Fruit fly (Drosophila melanogaster) whole organism, embryonic: Measurements from ENCODE around the gene Nsun2.
A peak's percentile ranks its signal among the peaks of the same experiment; 100 is the strongest.

Source experiments
- Aef1 ChIP-seq: fragments of 200-800 bp; sonication (Bioruptor generic); IDR thresholded peaks from 3 replicates; pipeline ENCODE4 v1.3.6; 2022; ENCODE audit warnings: missing biosample characterization, missing genetic modification characterization
- CG10267 ChIP-seq: fragments of 200-800 bp; sonication (Bioruptor generic); optimal IDR thresholded peaks from 2 replicates; lab custom pipeline; 2018; ENCODE audit warnings: missing biosample characterization, mild to moderate bottlenecking, missing genetic modification characterization, moderate library complexity
- CG11456 ChIP-seq: fragments of 200-800 bp; sonication (Bioruptor generic); IDR thresholded peaks from 3 replicates; pipeline ENCODE4 v1.3.6; 2022; ENCODE audit warnings: missing biosample characterization, missing genetic modification characterization
- CG12104 ChIP-seq: fragments of 200-800 bp; sonication (Bioruptor generic); optimal IDR thresholded peaks from 3 replicates; lab custom pipeline; 2016; ENCODE audit warnings: missing biosample characterization, missing genetic modification characterization
- CG12659 ChIP-seq: fragments of 200-800 bp; sonication (Bioruptor generic); optimal IDR thresholded peaks from 3 replicates; lab custom pipeline; 2017; ENCODE audit warnings: mild to moderate bottlenecking, missing biosample characterization, missing genetic modification reagents, missing genetic modification characterization
- CG13624 ChIP-seq: fragments of 200-800 bp; sonication (Bioruptor generic); optimal IDR thresholded peaks from 2 replicates; lab custom pipeline; 2016; ENCODE audit warnings: missing biosample characterization, missing genetic modification characterization
- CG14667 ChIP-seq: fragments of 200-800 bp; sonication (Bioruptor generic); IDR thresholded peaks from 2 replicates; pipeline ENCODE4 v1.3.6; 2022; ENCODE audit warnings: missing biosample characterization, missing genetic modification characterization
- CG14710 ChIP-seq: fragments of 200-800 bp; sonication (Bioruptor generic); optimal IDR thresholded peaks from 3 replicates; lab custom pipeline; 2019; ENCODE audit warnings: missing biosample characterization, mild to moderate bottlenecking, missing genetic modification characterization, moderate library complexity
- CG15514 ChIP-seq: fragments of 200-800 bp; sonication (Bioruptor generic); optimal IDR thresholded peaks from 3 replicates; lab custom pipeline; 2017; ENCODE audit warnings: missing biosample characterization, missing genetic modification characterization, mild to moderate bottlenecking, moderate library complexity, missing genetic modification reagents
- CG16815 ChIP-seq: fragments of 200-800 bp; sonication (Bioruptor generic); optimal IDR thresholded peaks from 3 replicates; lab custom pipeline; 2017; ENCODE audit warnings: missing biosample characterization, mild to moderate bottlenecking, missing genetic modification characterization
- CG17359 ChIP-seq: fragments of 200-800 bp; sonication (Bioruptor generic); optimal IDR thresholded peaks from 3 replicates; lab custom pipeline; 2018; ENCODE audit warnings: missing biosample characterization, mild to moderate bottlenecking, missing genetic modification characterization, moderate library complexity
- CG17829 ChIP-seq: fragments of 200-800 bp; optimal IDR thresholded peaks from 2 replicates; lab custom pipeline; 2019; ENCODE audit warnings: missing biosample characterization, mild to moderate bottlenecking, missing genetic modification characterization, moderate library complexity
- CG1792 ChIP-seq: fragments of 200-800 bp; sonication (Bioruptor generic); optimal IDR thresholded peaks from 2 replicates; lab custom pipeline; 2016; ENCODE audit warnings: missing biosample characterization, missing genetic modification characterization
- CG18599 ChIP-seq: fragments of 200-800 bp; sonication (Bioruptor generic); optimal IDR thresholded peaks from 3 replicates; lab custom pipeline; 2017; ENCODE audit warnings: missing biosample characterization, missing genetic modification characterization, mild to moderate bottlenecking, moderate library complexity, missing genetic modification reagents
- CG2116 ChIP-seq: fragments of 200-800 bp; sonication (Bioruptor generic); optimal IDR thresholded peaks from 3 replicates; lab custom pipeline; 2018; ENCODE audit warnings: missing biosample characterization, mild to moderate bottlenecking, missing genetic modification characterization
- CG34376 ChIP-seq: fragments of 200-800 bp; sonication (Bioruptor generic); optimal IDR thresholded peaks from 2 replicates; lab custom pipeline; 2018; ENCODE audit warnings: missing biosample characterization, mild to moderate bottlenecking, missing genetic modification characterization
- CG4282 ChIP-seq: fragments of 200-800 bp; sonication (Bioruptor generic); optimal IDR thresholded peaks from 2 replicates; lab custom pipeline; 2016; ENCODE audit warnings: missing biosample characterization, missing genetic modification characterization
- CG6175 ChIP-seq: fragments of 200-800 bp; sonication (Bioruptor generic); IDR thresholded peaks from 3 replicates; pipeline ENCODE4 v1.3.6; 2022; ENCODE audit warnings: missing biosample characterization, missing genetic modification characterization
- CG6272 ChIP-seq: fragments of 200-800 bp; sonication (Bioruptor generic); IDR thresholded peaks from 2 replicates; pipeline ENCODE4 v1.3.6; 2022; ENCODE audit warnings: missing biosample characterization, missing genetic modification characterization
- CG9609 ChIP-seq: fragments of 200-800 bp; sonication (Bioruptor generic); optimal IDR thresholded peaks from 3 replicates; lab custom pipeline; 2016; ENCODE audit warnings: missing biosample characterization, missing genetic modification characterization
- CG9797 ChIP-seq: fragments of 200-800 bp; sonication (Bioruptor generic); optimal IDR thresholded peaks from 3 replicates; lab custom pipeline; 2018; ENCODE audit warnings: missing biosample characterization, mild to moderate bottlenecking, missing genetic modification characterization
- Dip3 ChIP-seq: fragments of 200-800 bp; sonication (Bioruptor generic); optimal IDR thresholded peaks from 3 replicates; lab custom pipeline; 2016; ENCODE audit warnings: missing biosample characterization, missing genetic modification characterization
- HLH4C ChIP-seq: fragments of 200-800 bp; sonication (Bioruptor generic); IDR thresholded peaks from 3 replicates; pipeline ENCODE4 v1.3.6; 2022; ENCODE audit warnings: missing biosample characterization, missing genetic modification characterization; ENCODE audit not compliant: partially characterized antibody
- MBD-R2 ChIP-seq: fragments of 200-800 bp; sonication (Bioruptor generic); IDR thresholded peaks from 2 replicates; pipeline ENCODE4 v1.3.6; 2022; ENCODE audit warnings: missing biosample characterization, missing genetic modification characterization
- MESR4 ChIP-seq: fragments of 200-800 bp; sonication (Bioruptor generic); optimal IDR thresholded peaks from 2 replicates; lab custom pipeline; 2018; ENCODE audit warnings: missing biosample characterization, mild to moderate bottlenecking, missing genetic modification characterization, moderate library complexity
- NfI ChIP-seq: fragments of 200-800 bp; sonication (Bioruptor generic); optimal IDR thresholded peaks from 3 replicates; lab custom pipeline; 2018; ENCODE audit warnings: missing biosample characterization, mild to moderate bottlenecking, missing genetic modification characterization, moderate library complexity
- Rfx ChIP-seq: fragments of 200-800 bp; sonication (Bioruptor generic); IDR thresholded peaks from 2 replicates; pipeline ENCODE4 v1.3.6; 2022; ENCODE audit warnings: missing biosample characterization, missing genetic modification characterization
- Side ChIP-seq: fragments of 200-800 bp; sonication (Bioruptor generic); optimal IDR thresholded peaks from 2 replicates; lab custom pipeline; 2016; ENCODE audit warnings: missing biosample characterization, missing genetic modification characterization
- ap ChIP-seq: fragments of 200-800 bp; sonication (Bioruptor generic); IDR thresholded peaks from 2 replicates; pipeline ENCODE4 v1.3.6; 2022; ENCODE audit warnings: missing biosample characterization, missing genetic modification characterization
- ato ChIP-seq: fragments of 200-800 bp; sonication (Bioruptor generic); IDR thresholded peaks from 2 replicates; pipeline ENCODE4 v1.3.6; 2022; ENCODE audit warnings: missing biosample characterization, missing genetic modification characterization; ENCODE audit not compliant: partially characterized antibody
- bab2 ChIP-seq: fragments of 200-800 bp; sonication (Bioruptor generic); optimal IDR thresholded peaks from 2 replicates; lab custom pipeline; 2016; ENCODE audit warnings: missing biosample characterization, missing genetic modification characterization
- cg ChIP-seq: fragments of 200-800 bp; sonication (Bioruptor generic); optimal IDR thresholded peaks from 3 replicates; lab custom pipeline; 2019; ENCODE audit warnings: missing biosample characterization, mild to moderate bottlenecking, missing genetic modification characterization, moderate library complexity
- gfzf ChIP-seq: fragments of 200-800 bp; sonication (Bioruptor generic); optimal IDR thresholded peaks from 2 replicates; lab custom pipeline; 2016; ENCODE audit warnings: missing biosample characterization, mild to moderate bottlenecking, missing genetic modification characterization, moderate library complexity
- her ChIP-seq: fragments of 200-800 bp; sonication (Bioruptor generic); optimal IDR thresholded peaks from 2 replicates; lab custom pipeline; 2016; ENCODE audit warnings: missing biosample characterization, missing genetic modification characterization
- jing ChIP-seq: fragments of 200-800 bp; sonication (Bioruptor generic); optimal IDR thresholded peaks from 2 replicates; lab custom pipeline; 2018; ENCODE audit warnings: missing biosample characterization, mild to moderate bottlenecking, missing genetic modification characterization
- mld ChIP-seq: fragments of 200-800 bp; sonication (Bioruptor generic); IDR thresholded peaks from 3 replicates; pipeline ENCODE4 v1.3.6; 2022; ENCODE audit warnings: missing biosample characterization, missing genetic modification characterization; ENCODE audit not compliant: partially characterized antibody
- nerfin-2 ChIP-seq: fragments of 200-800 bp; sonication (Bioruptor generic); IDR thresholded peaks from 2 replicates; pipeline ENCODE4 v1.3.6; 2022; ENCODE audit warnings: missing biosample characterization, missing genetic modification characterization; ENCODE audit not compliant: partially characterized antibody
- pb ChIP-seq: fragments of 200-800 bp; sonication (Bioruptor generic); optimal IDR thresholded peaks from 3 replicates; lab custom pipeline; 2016; ENCODE audit warnings: missing biosample characterization, missing genetic modification characterization
- slbo ChIP-seq: fragments of 200-800 bp; sonication (Bioruptor generic); IDR thresholded peaks from 2 replicates; pipeline ENCODE4 v1.3.6; 2022; ENCODE audit warnings: missing biosample characterization, missing genetic modification characterization
- sna ChIP-seq: fragments of 200-800 bp; sonication (Bioruptor generic); IDR thresholded peaks from 2 replicates; pipeline ENCODE4 v1.3.6; 2022; ENCODE audit warnings: missing biosample characterization, missing genetic modification characterization; ENCODE audit not compliant: partially characterized antibody
- tio ChIP-seq: fragments of 200-800 bp; sonication (Bioruptor generic); optimal IDR thresholded peaks from 2 replicates; lab custom pipeline; 2017; ENCODE audit warnings: missing biosample characterization, missing genetic modification characterization, inconsistent platforms
- tup ChIP-seq: fragments of 200-800 bp; sonication (Bioruptor generic); optimal IDR thresholded peaks from 2 replicates; lab custom pipeline; 2016; ENCODE audit warnings: missing biosample characterization, mild to moderate bottlenecking, missing genetic modification characterization, moderate library complexity
- unpg ChIP-seq: fragments of 200-800 bp; sonication (Bioruptor generic); optimal IDR thresholded peaks from 3 replicates; lab custom pipeline; 2018; ENCODE audit warnings: missing biosample characterization, mild to moderate bottlenecking, missing genetic modification characterization, moderate library complexity
- vnd ChIP-seq: fragments of 200-800 bp; sonication (Bioruptor generic); IDR thresholded peaks from 3 replicates; pipeline ENCODE4 v1.3.6; 2022; ENCODE audit warnings: missing biosample characterization, missing genetic modification characterization; ENCODE audit not compliant: partially characterized antibody
- vvl ChIP-seq: fragments of 200-800 bp; sonication (Bioruptor generic); IDR thresholded peaks from 2 replicates; pipeline ENCODE4 v1.3.6; 2022; ENCODE audit warnings: missing biosample characterization, missing genetic modification characterization
- wek ChIP-seq: fragments of 200-800 bp; sonication (Bioruptor generic); optimal IDR thresholded peaks from 3 replicates; lab custom pipeline; 2018; ENCODE audit warnings: missing biosample characterization, mild to moderate bottlenecking, missing genetic modification characterization, moderate library complexity
- zfh2 ChIP-seq: fragments of 200-800 bp; sonication (Bioruptor generic); optimal IDR thresholded peaks from 2 replicates; lab custom pipeline; 2016; ENCODE audit warnings: missing biosample characterization, missing genetic modification characterization

Gene Nsun2

dm6 chrX:4116834-4117736 is 3.6 kb upstream of the Nsun2 start, which contains the start of the genes tyf and Tip60:
Gene tyf (plus strand): TSS chrX:4117020.
Gene Tip60 (minus strand): TSS chrX:4117487.
- TF ChIP-seq vvl (GFP tag; lab: Robert Waterston, UW) (peak; percentile 11; the same call in 1 of the 2 replicates), NfI (peak; percentile 23), MESR4 (GFP tag; lab: Kevin White, UChicago) (peak; percentile 87), pb (no peak), vnd (GFP tag; lab: Robert Waterston, UW) (peak; percentile 43; the same call in 2 of the 3 replicates), wek (GFP tag; lab: Kevin White, UChicago) (no peak), CG12104 (GFP tag; lab: Kevin White, UChicago) (no peak), CG1792 (no peak), ato (GFP tag; lab: Robert Waterston, UW) (peak; percentile 71), CG9797 (peak; percentile 36), unpg (GFP tag; lab: Kevin White, UChicago) (no peak), sna (GFP tag; lab: Robert Waterston, UW) (0 out of 2 replicates have a peak, but pooled peaks have one; percentile 27), Aef1 (GFP tag; lab: Robert Waterston, UW) (peak; percentile 15; the same call in 1 of the 3 replicates), bab2 (GFP tag; lab: Kevin White, UChicago) (peak; percentile 17), Rfx (GFP tag; lab: Robert Waterston, UW) (peak; percentile 61), tio (GFP tag; lab: Kevin White, UChicago) (no peak), cg (peak; percentile 91), Side (no peak), CG17359 (peak; percentile 57), her (GFP tag; lab: Kevin White, UChicago) (peak; percentile 37), CG34376 (GFP tag; lab: Kevin White, UChicago) (peak; percentile 20), CG14710 (tag; lab: Kevin White, UChicago) (peak; percentile 42), CG14667 (GFP tag; lab: Robert Waterston, UW) (no peak), nerfin-2 (GFP tag; lab: Robert Waterston, UW) (peak; percentile 51; the same call in 1 of the 2 replicates), jing (no peak), CG4282 (GFP tag; lab: Kevin White, UChicago) (no peak), MBD-R2 (peak; percentile 47), tup (no peak), CG10267 (tag; lab: Kevin White, UChicago) (peak; percentile 88), CG12659 (GFP tag; lab: Kevin White, UChicago) (peak; percentile 35), CG6175 (GFP tag; lab: Robert Waterston, UW) (0 out of 3 replicates have a peak, but pooled peaks have one; percentile 54), CG13624 (GFP tag; lab: Kevin White, UChicago) (peak; percentile 17), mld (0 out of 3 replicates have a peak, but pooled peaks have one; percentile 16), CG6272 (0 out of 2 replicates have a peak, but pooled peaks have one; percentile 22), slbo (GFP tag; lab: Robert Waterston, UW) (peak; percentile 62), CG9609 (GFP tag; lab: Kevin White, UChicago) (peak; percentile 13), gfzf (GFP tag; lab: Kevin White, UChicago) (peak; percentile 46), CG16815 (no peak), HLH4C (GFP tag; lab: Robert Waterston, UW) (peak; percentile 67), CG2116 (peak; percentile 39), Dip3 (no peak), CG17829 (tag; lab: Kevin White, UChicago) (peak; percentile 31), zfh2 (GFP tag; lab: Kevin White, UChicago) (peak; percentile 47), CG18599 (GFP tag; lab: Kevin White, UChicago) (peak; percentile 34), CG11456 (GFP tag; lab: Robert Waterston, UW) (0 out of 3 replicates have a peak, but pooled peaks have one; percentile 22), ap (GFP tag; lab: Robert Waterston, UW) (no peak), CG15514 (GFP tag; lab: Kevin White, UChicago) (peak; percentile 45)
